Worm (Caenorhabditis elegans) whole organism, L2 larva: ENCODE results near the gene C04G6.11.

Source experiments
- C34F6.9 ChIP-seq: fragments of 150-350 bp; optimal IDR thresholded peaks from 2 replicates; lab custom pipeline; 2014; ENCODE audit warnings: missing biosample characterization, missing genetic modification characterization
- F13H6.1 ChIP-seq: sonication (generic microtip); optimal IDR thresholded peaks from 2 replicates; lab custom pipeline; 2016; ENCODE audit warnings: missing genetic modification characterization, missing compliant biosample characterization
- Y55F3AM.14 ChIP-seq: fragments of 200-800 bp; sonication (Bioruptor generic); optimal IDR thresholded peaks from 2 replicates; lab custom pipeline; 2018; ENCODE audit warnings: mild to moderate bottlenecking, missing genetic modification characterization, missing compliant biosample characterization
- ZK546.5 ChIP-seq: sonication (generic microtip); optimal IDR thresholded peaks from 2 replicates; lab custom pipeline; 2017; ENCODE audit warnings: missing biosample characterization, missing genetic modification characterization
- alr-1 ChIP-seq: fragments of 150-350 bp; optimal IDR thresholded peaks from 2 replicates; lab custom pipeline; 2014; ENCODE audit warnings: missing biosample characterization, missing genetic modification characterization
- aly-2 ChIP-seq: fragments of 150-350 bp; optimal IDR thresholded peaks from 2 replicates; lab custom pipeline; 2014; ENCODE audit warnings: missing biosample characterization, missing genetic modification characterization
- ceh-16 ChIP-seq: fragments of 150-350 bp; optimal IDR thresholded peaks from 2 replicates; lab custom pipeline; 2014; ENCODE audit warnings: missing biosample characterization, missing genetic modification characterization
- ceh-82 ChIP-seq: fragments of 150-350 bp; optimal IDR thresholded peaks from 2 replicates; lab custom pipeline; 2014; ENCODE audit warnings: missing biosample characterization, missing genetic modification characterization
- dmd-4 ChIP-seq: sonication (generic microtip); optimal IDR thresholded peaks from 2 replicates; lab custom pipeline; 2017; ENCODE audit warnings: missing biosample characterization, missing genetic modification characterization
- elt-1 ChIP-seq: fragments of 150-350 bp; optimal IDR thresholded peaks from 2 replicates; lab custom pipeline; 2014; ENCODE audit warnings: missing biosample characterization, missing genetic modification characterization
- elt-3 ChIP-seq: sonication (generic microtip); optimal IDR thresholded peaks from 2 replicates; lab custom pipeline; 2017; ENCODE audit warnings: missing biosample characterization, missing genetic modification characterization
- fos-1 ChIP-seq: fragments of 150-350 bp; optimal IDR thresholded peaks from 2 replicates; lab custom pipeline; 2014; ENCODE audit warnings: missing biosample characterization, missing genetic modification characterization
- lin-11 ChIP-seq: fragments of 150-350 bp; sonication (generic microtip); optimal IDR thresholded peaks from 2 replicates; lab custom pipeline; 2014; ENCODE audit warnings: missing biosample characterization, missing genetic modification characterization, inconsistent platforms, mixed read lengths
- lin-13 ChIP-seq: fragments of 150-350 bp; optimal IDR thresholded peaks from 2 replicates; lab custom pipeline; 2014; ENCODE audit warnings: missing biosample characterization, missing genetic modification reagents, missing genetic modification characterization
- lin-39 ChIP-seq: fragments of 150-350 bp; optimal IDR thresholded peaks from 2 replicates; lab custom pipeline; 2014; ENCODE audit warnings: missing biosample characterization, missing genetic modification reagents, missing genetic modification characterization
- lsy-2 ChIP-seq, 2 experiments: fragments of 150-350 bp in 1 of 2; sonication (generic microtip) in 1 of 2; optimal IDR thresholded peaks; 2 replicates each; lab custom pipeline; 2014 to 2017; ENCODE audit warnings: missing biosample characterization in 2 of 2, missing genetic modification characterization in 2 of 2
- mbf-1 ChIP-seq: sonication (generic microtip); optimal IDR thresholded peaks from 2 replicates; lab custom pipeline; 2017; ENCODE audit warnings: missing biosample characterization, missing genetic modification characterization
- mdl-1 ChIP-seq, 2 experiments: fragments of 150-350 bp in 1 of 2; sonication (generic microtip) in 1 of 2; optimal IDR thresholded peaks; 2 replicates each; lab custom pipeline; 2017; ENCODE audit warnings: missing biosample characterization in 2 of 2, missing genetic modification characterization in 2 of 2
- nhr-10 ChIP-seq: sonication (generic microtip); optimal IDR thresholded peaks from 2 replicates; lab custom pipeline; 2017; ENCODE audit warnings: missing biosample characterization, missing genetic modification characterization
- nhr-12 ChIP-seq: fragments of 150-350 bp; optimal IDR thresholded peaks from 2 replicates; lab custom pipeline; 2014; ENCODE audit warnings: missing biosample characterization, missing genetic modification characterization
- nhr-129 ChIP-seq: fragments of 150-350 bp; optimal IDR thresholded peaks from 2 replicates; lab custom pipeline; 2014; ENCODE audit warnings: missing biosample characterization, missing genetic modification characterization
- nhr-21 ChIP-seq: fragments of 150-350 bp; optimal IDR thresholded peaks from 2 replicates; lab custom pipeline; 2014; ENCODE audit warnings: missing biosample characterization, missing genetic modification characterization
- nhr-237 ChIP-seq: fragments of 150-350 bp; optimal IDR thresholded peaks from 2 replicates; lab custom pipeline; 2014; ENCODE audit warnings: missing biosample characterization, missing genetic modification characterization
- nhr-25 ChIP-seq: fragments of 150-350 bp; sonication (generic microtip); optimal IDR thresholded peaks from 3 replicates; lab custom pipeline; 2014; ENCODE audit warnings: missing biosample characterization, missing genetic modification characterization
- nhr-6 ChIP-seq: fragments of 150-350 bp; optimal IDR thresholded peaks from 2 replicates; lab custom pipeline; 2014; ENCODE audit warnings: missing biosample characterization, missing genetic modification characterization
- nhr-77 ChIP-seq: fragments of 150-350 bp; optimal IDR thresholded peaks from 2 replicates; lab custom pipeline; 2014; ENCODE audit warnings: missing biosample characterization, missing genetic modification characterization
- peb-1 ChIP-seq: fragments of 150-350 bp; optimal IDR thresholded peaks from 2 replicates; lab custom pipeline; 2014; ENCODE audit warnings: missing biosample characterization, missing genetic modification characterization
- sem-4 ChIP-seq: fragments of 150-350 bp; optimal IDR thresholded peaks from 2 replicates; lab custom pipeline; 2014; ENCODE audit warnings: missing biosample characterization, missing genetic modification reagents, missing genetic modification characterization
- skn-1 ChIP-seq: sonication (generic microtip); optimal IDR thresholded peaks from 2 replicates; lab custom pipeline; 2017; ENCODE audit warnings: missing biosample characterization, missing genetic modification characterization
- sma-3 ChIP-seq: sonication (generic microtip); optimal IDR thresholded peaks from 2 replicates; lab custom pipeline; 2016; ENCODE audit warnings: missing genetic modification reagents, missing genetic modification characterization, missing compliant biosample characterization
- sma-9 ChIP-seq, 2 experiments: fragments of 150-350 bp in 1 of 2; sonication (generic microtip) in 1 of 2; optimal IDR thresholded peaks; 2 replicates each; lab custom pipeline; 2014 to 2016; ENCODE audit warnings: missing genetic modification characterization in 2 of 2, mild to moderate bottlenecking in 1 of 2, missing biosample characterization in 1 of 2, missing compliant biosample characterization in 1 of 2, missing genetic modification reagents in 1 of 2, moderate library complexity in 1 of 2
- unc-39 ChIP-seq: fragments of 150-350 bp; optimal IDR thresholded peaks from 2 replicates; lab custom pipeline; 2014; ENCODE audit warnings: missing biosample characterization, missing genetic modification characterization
- unc-55 ChIP-seq: fragments of 150-350 bp; sonication (generic microtip); optimal IDR thresholded peaks from 3 replicates; lab custom pipeline; 2014; ENCODE audit warnings: missing biosample characterization, missing genetic modification reagents, missing genetic modification characterization
- unc-62 ChIP-seq: fragments of 150-350 bp; optimal IDR thresholded peaks from 2 replicates; lab custom pipeline; 2014; ENCODE audit warnings: missing biosample characterization, missing genetic modification reagents, missing genetic modification characterization
- zag-1 ChIP-seq: fragments of 150-350 bp; optimal IDR thresholded peaks from 2 replicates; lab custom pipeline; 2014; ENCODE audit warnings: missing biosample characterization, missing genetic modification characterization
- ztf-1 ChIP-seq: fragments of 200-800 bp; sonication (Bioruptor generic); conservative IDR thresholded peaks from 2 replicates; pipeline ENCODE4 v1.3.6; 2022; ENCODE audit warnings: missing genetic modification characterization, missing compliant biosample characterization
- ztf-4 ChIP-seq: fragments of 150-350 bp; optimal IDR thresholded peaks from 2 replicates; lab custom pipeline; 2014; ENCODE audit warnings: missing biosample characterization, missing genetic modification characterization

C04G6.11 gene

DNA sequence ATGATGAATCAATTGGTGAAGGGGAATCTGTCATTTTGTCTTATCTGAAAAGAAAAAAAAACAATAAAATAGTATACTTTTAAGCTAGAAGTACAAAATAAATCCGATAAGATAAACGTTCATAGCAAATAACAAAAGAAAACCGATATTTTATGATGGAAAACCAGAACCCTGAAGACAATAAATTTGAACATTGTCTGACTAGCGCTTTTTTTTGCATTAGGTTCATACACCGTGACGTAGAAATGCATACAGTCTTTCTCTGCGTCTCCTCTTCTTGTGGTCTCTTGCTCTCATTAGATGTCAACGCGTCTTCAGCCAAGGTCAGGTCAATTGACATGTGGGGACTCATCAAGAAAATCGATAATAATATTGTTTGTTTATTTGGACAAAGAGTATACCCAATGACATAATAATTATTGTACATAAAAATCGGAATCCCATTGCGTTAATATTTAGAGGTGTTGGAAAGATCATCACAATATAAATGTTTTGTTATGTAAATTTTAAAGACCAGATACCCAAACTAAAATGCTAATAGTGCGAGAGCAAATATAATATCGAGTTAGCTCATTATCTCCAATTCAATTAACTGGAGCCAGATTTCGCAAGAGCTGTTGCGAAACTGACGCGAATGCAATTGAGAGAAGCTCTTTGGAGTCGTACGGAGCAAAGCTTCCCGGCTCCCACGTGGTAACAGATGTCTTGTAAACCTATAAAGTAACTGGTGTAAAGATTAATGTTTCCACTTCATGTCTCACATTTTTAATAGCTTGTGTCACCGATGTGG, 22.3 kb downstream of the C04G6.11 start, which contains the start of gene dsh-2 (continued):
- TF ChIP-seq sma-3 (GFP tag; lab: Kevin White, UChicago): peak; percentile 43
- TF ChIP-seq skn-1: no peak
- no peak for TF ChIP-seq unc-39 (tag; lab: Kevin White, UChicago)
- TF ChIP-seq ztf-1 (GFP tag; lab: Robert Waterston, UW): no peak
- no peak for TF ChIP-seq nhr-12
- TF ChIP-seq elt-3 (tag; lab: Kevin White, UChicago): no peak

DNA sequence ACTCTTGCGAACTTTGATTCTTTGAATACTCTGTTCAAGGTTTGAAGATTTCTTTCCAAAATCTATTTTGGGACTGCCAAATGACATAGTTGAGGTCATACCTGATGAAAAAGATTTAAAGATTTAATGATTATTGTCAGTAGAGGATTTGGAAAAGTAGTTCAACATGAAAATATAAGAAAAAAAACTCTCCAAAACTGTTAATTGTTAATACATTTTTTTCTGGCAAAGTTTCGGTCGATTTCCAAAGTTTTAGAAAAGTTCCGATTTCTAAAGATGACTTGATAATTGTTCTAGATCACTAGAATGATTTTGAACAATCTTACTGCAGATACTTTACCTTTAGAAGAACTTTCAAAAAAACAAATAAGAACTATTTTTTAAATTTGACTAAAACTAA, 32.4 kb downstream of the C04G6.11 start, which contains the start of gene C27A2.7:
TSS of gene C27A2.7 (minus strand) at position 101 of the 400 bp plus-strand sequence.
- TF ChIP-seq ZK546.5: no peak
- no peak for TF ChIP-seq elt-3 (tag; lab: Kevin White, UChicago)
- no peak for TF ChIP-seq lin-39 (tag; lab: Kevin White, UChicago)
- TF ChIP-seq unc-62 (GFP tag; lab: Kevin White, UChicago): no peak
- no peak for TF ChIP-seq sma-9 (GFP tag; optimal IDR thresholded peaks at IDR 0.05; lab: Kevin White, UChicago)
- TF ChIP-seq sma-9 (tag; optimal IDR thresholded peaks at IDR 0.05; lab: Kevin White, UChicago): no peak
- TF ChIP-seq peb-1 (tag; lab: Kevin White, UChicago): no peak
- TF ChIP-seq Y55F3AM.14 (GFP tag; lab: Kevin White, UChicago): no peak
- no peak for TF ChIP-seq dmd-4 (tag; lab: Kevin White, UChicago)
- no peak for TF ChIP-seq F13H6.1
- no peak for TF ChIP-seq C34F6.9 (tag; lab: Kevin White, UChicago)
- TF ChIP-seq lin-13 (GFP tag; lab: Kevin White, UChicago): no peak

DNA sequence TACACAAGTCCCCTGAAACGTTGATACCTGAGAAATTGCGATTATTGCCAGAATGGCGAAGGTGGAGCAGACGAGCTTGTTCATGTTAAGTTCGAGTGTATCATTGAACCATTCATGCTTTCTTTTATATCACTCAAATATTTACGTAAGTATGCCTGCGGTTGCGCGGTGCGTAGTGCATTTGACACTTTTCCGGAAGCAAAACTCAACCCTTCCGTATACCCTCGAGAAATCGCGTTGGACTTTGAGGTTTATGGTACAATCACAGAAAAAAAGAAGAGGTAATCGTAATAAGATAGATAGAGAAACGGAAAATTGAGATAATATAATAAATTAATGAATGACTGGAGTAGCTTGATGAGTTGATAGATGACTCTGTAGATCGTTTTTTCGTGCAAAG, 34.1 kb downstream of the C04G6.11 start, which contains the start of gene idpb-2:
TSS of gene idpb-2 (minus strand) at position 101 of the 400 bp plus-strand sequence.
- TF ChIP-seq sma-3 (GFP tag; lab: Kevin White, UChicago): no peak
- no peak for TF ChIP-seq nhr-237
- TF ChIP-seq mbf-1 (tag; lab: Kevin White, UChicago): no peak
- TF ChIP-seq sma-9 (GFP tag; optimal IDR thresholded peaks at IDR 0.05; lab: Kevin White, UChicago): no peak
- TF ChIP-seq sma-9 (tag; optimal IDR thresholded peaks at IDR 0.05; lab: Kevin White, UChicago): no peak
- TF ChIP-seq Y55F3AM.14 (GFP tag; lab: Kevin White, UChicago): no peak
- no peak for TF ChIP-seq sem-4
- TF ChIP-seq elt-1 (tag; lab: Kevin White, UChicago): no peak
- TF ChIP-seq unc-39 (tag; lab: Kevin White, UChicago): no peak
- no peak for TF ChIP-seq ZK546.5
- no peak for TF ChIP-seq nhr-25
- TF ChIP-seq lin-39 (tag; lab: Kevin White, UChicago): no peak
- TF ChIP-seq nhr-10 (tag; lab: Kevin White, UChicago): no peak
- no peak for TF ChIP-seq ztf-4 (tag; lab: Kevin White, UChicago)
- no peak for TF ChIP-seq lsy-2 (tag; optimal IDR thresholded peaks at IDR 0.05; lab: Kevin White, UChicago)
- TF ChIP-seq skn-1: no peak
- no peak for TF ChIP-seq lin-11 (tag; lab: Kevin White, UChicago)
- no peak for TF ChIP-seq ceh-16 (tag; lab: Kevin White, UChicago)
- no peak for TF ChIP-seq ceh-82
- no peak for TF ChIP-seq unc-55 (GFP tag; lab: Kevin White, UChicago)

DNA sequence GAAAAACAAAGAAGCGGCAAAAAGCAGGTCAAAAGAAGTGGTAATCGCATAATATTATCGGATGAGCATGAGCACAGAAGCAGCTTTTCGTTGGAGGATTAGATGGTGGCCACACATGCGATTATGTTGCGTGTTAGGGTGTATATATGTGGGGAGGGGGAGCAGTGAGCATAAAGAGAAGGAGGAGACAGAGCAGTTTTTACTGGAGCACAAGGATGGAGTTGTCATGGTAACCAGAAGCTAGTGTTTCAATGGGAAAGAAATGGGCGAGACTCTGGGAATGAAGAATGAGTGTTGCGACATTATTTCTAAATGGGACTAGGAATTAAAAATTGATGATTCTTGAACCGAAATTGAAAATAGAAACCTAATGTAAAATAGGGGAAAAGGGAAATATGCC, 35.7 kb downstream of the C04G6.11 start, which contains the start of gene C27A2.8:
TSS of gene C27A2.8 (minus strand) at position 117 of the 400 bp plus-strand sequence.
- no peak for TF ChIP-seq ceh-16 (tag; lab: Kevin White, UChicago)
- no peak for TF ChIP-seq lin-11 (tag; lab: Kevin White, UChicago)
- TF ChIP-seq unc-62 (GFP tag; lab: Kevin White, UChicago): no peak
- no peak for TF ChIP-seq aly-2
- TF ChIP-seq peb-1 (tag; lab: Kevin White, UChicago): no peak
- no peak for TF ChIP-seq elt-3 (tag; lab: Kevin White, UChicago)
- no peak for TF ChIP-seq lin-39 (tag; lab: Kevin White, UChicago)
- TF ChIP-seq zag-1: no peak
- TF ChIP-seq unc-55 (GFP tag; lab: Kevin White, UChicago): no peak
- no peak for TF ChIP-seq nhr-25
- TF ChIP-seq nhr-77 (tag; lab: Kevin White, UChicago): no peak
- no peak for TF ChIP-seq mdl-1 (tag; optimal IDR thresholded peaks at IDR 0.05; lab: Kevin White, UChicago)
- no peak for TF ChIP-seq fos-1
- TF ChIP-seq sem-4: no peak
- TF ChIP-seq nhr-129: no peak
- TF ChIP-seq nhr-21 (tag; lab: Kevin White, UChicago): no peak
- TF ChIP-seq nhr-6 (tag; lab: Kevin White, UChicago): no peak
- TF ChIP-seq elt-1 (tag; lab: Kevin White, UChicago): no peak
- no peak for TF ChIP-seq lsy-2 (tag; optimal IDR thresholded peaks at IDR 0.05; lab: Kevin White, UChicago)
- no peak for TF ChIP-seq alr-1 (tag; lab: Kevin White, UChicago)
